Worm (Caenorhabditis elegans): ENCODE results near the gene adh-1.

Gene adh-1

DNA sequence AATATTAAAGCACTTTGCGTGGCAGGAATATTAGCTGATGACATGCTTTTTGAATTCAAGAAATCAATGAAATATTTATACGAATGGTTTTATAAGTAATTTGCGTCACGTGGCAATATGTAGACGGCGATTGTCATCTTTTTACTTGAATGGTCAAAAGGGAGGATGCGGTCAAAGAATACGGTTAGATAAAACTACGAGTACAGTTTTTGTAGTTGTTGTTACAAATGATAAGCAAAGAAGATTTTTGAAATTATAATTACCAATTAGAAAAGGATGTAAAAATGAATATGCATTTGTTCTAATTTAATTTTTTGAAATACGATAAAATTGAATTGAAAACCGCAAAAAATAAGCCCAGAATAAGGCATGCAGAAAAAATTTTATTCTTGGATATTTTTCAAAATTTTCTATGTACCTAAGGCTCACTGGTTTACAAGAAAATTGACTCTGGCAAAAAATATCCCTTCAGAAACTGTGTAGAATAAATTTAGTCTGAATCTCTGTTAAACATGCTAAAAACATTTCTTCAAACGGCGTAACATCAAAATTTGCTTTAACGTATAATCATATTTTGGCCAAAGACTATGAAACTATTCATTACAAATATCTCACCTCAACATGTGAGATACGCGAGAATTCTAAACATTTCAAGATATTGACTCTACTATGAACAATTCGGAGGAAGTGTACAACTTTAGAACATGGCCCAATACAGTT lies 3.3 kb downstream of the adh-1 start, which contains the start of the genes sodh-2 and srx-76:
Gene sodh-2 (minus strand): TSS at position 101 of the 720 bp plus-strand sequence.
Gene srx-76 (plus strand): TSS at position 670 of the 720 bp plus-strand sequence.
- no peak for TF ChIP-seq peb-1 (tag; optimal IDR thresholded peaks at IDR 0.05)
- no peak for TF ChIP-seq nhr-237 (tag; optimal IDR thresholded peaks at IDR 0.05)
- TF ChIP-seq ZK546.5 (tag; optimal IDR thresholded peaks at IDR 0.05), result no peak
- no peak for TF ChIP-seq alr-1 (tag; optimal IDR thresholded peaks at IDR 0.05)
- no peak for TF ChIP-seq mdl-1 (tag; optimal IDR thresholded peaks at IDR 0.05)
- no peak for TF ChIP-seq unc-55 (GFP tag; optimal IDR thresholded peaks at IDR 0.05)
- TF ChIP-seq unc-62 (GFP tag; optimal IDR thresholded peaks at IDR 0.05), result no peak
- TF ChIP-seq unc-39 (tag; optimal IDR thresholded peaks at IDR 0.05), result no peak

DNA sequence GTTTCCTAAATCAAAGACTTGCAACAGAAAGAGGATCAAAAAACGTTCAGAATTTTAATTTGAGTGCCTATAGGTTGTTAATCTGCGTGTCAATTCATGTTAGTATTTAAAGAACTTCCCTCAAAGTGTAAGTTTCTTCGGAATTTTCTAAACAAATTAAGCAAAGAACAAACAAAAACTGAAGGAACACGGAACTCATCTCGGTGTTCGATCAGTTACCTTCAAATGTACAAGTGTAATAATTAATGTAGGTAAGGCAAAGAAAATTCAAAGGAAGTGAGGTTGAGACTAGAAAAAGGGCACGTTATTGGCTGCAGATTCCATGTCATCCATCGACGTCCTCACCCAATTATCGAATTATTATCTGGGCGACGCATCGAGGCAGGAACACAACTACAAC lies 5.9 kb downstream of the adh-1 start, which contains the start of gene K12G11.6:
Gene K12G11.6 (plus strand): TSS at position 357 of the 400 bp plus-strand sequence.
- TF ChIP-seq lin-11 (tag; optimal IDR thresholded peaks at IDR 0.05) (no peak), nhr-23 (tag; optimal IDR thresholded peaks at IDR 0.05) (no peak)

DNA sequence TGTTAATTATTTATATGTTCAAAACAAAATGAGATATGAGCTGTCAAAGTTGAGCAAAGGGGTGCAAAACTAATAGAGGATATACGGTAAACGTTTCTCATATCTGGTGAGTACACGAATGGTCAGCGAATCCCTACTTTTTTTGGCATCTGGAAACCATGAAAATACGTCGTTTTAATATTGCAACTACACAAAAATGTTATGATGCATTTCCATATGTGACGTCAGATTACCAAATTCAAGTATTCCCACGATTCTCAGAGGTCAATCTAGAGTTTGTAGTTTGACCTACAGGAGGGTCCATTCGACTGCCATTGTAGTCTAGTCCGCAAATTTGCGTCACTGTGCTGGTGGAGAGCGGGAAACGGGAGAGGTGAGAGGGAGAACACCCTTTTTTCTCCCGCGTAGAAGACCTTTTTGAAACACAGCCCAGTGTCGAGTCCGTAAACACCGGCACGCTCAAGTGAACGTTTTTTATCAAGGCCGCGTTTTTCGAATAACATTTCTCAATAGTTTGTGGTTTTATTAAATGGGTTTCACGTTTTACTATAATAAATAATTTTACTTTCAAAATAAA lies 8.4 kb downstream of the adh-1 start:
- TF ChIP-seq crh-2 (tag; optimal IDR thresholded peaks at IDR 0.05), result peak; percentile 39
- peak; percentile 54 for TF ChIP-seq gmeb-1 (tag; optimal IDR thresholded peaks at IDR 0.05)
- TF ChIP-seq nhr-237 (tag; optimal IDR thresholded peaks at IDR 0.05), result no peak
- TF ChIP-seq nhr-25 (tag; optimal IDR thresholded peaks at IDR 0.05), result peak; percentile 55
- peak; percentile 44 for TF ChIP-seq fos-1 (tag; optimal IDR thresholded peaks at IDR 0.05)
- TF ChIP-seq nhr-129 (tag; optimal IDR thresholded peaks at IDR 0.05), result peak; percentile 53
- peak; percentile 12 for TF ChIP-seq sma-9 (GFP tag; optimal IDR thresholded peaks at IDR 0.05)
- no peak for TF ChIP-seq sma-9 (tag; optimal IDR thresholded peaks at IDR 0.05)
- TF ChIP-seq nhr-10 (tag; optimal IDR thresholded peaks at IDR 0.05), result no peak
- TF ChIP-seq lsy-2 (tag; optimal IDR thresholded peaks at IDR 0.05), result peak in 1 of 2 experiments; percentile 25
- TF ChIP-seq C34F6.9 (tag; optimal IDR thresholded peaks at IDR 0.05), result peak; percentile 5
- TF ChIP-seq egl-27 (tag; optimal IDR thresholded peaks at IDR 0.05), result no peak
- TF ChIP-seq unc-62 (GFP tag; optimal IDR thresholded peaks at IDR 0.05), result no peak

DNA sequence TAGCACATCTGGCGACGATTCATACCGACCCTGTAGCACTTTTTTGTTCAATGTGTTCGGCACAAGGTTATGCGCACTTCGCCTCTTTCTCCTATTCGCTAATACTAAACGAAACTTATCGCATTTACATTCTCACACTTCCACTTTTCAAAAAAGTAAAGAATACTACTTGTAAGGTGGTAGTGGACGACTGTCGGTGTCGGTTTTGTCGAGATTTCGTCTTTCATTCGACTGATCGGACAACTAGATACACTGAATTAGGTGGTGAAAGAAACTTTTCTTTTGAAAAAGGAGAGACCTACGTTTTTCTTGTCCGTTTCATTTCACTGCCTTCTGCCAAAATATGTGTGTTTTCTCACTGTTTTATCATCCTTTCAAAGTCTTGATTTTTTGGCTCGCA lies 9.6 kb downstream of the adh-1 start:
- TF ChIP-seq elt-3 (tag; optimal IDR thresholded peaks at IDR 0.05) (no peak), skn-1 (tag; optimal IDR thresholded peaks at IDR 0.05) (no peak), fos-1 (tag; optimal IDR thresholded peaks at IDR 0.05) (no peak), peb-1 (tag; optimal IDR thresholded peaks at IDR 0.05) (no peak), ama-1 (optimal IDR thresholded peaks at IDR 0.05) (no peak), nhr-21 (tag; optimal IDR thresholded peaks at IDR 0.05) (no peak), nhr-23 (tag; optimal IDR thresholded peaks at IDR 0.05) (no peak), nhr-6 (tag; optimal IDR thresholded peaks at IDR 0.05) (no peak), snpc-4 (tag; optimal IDR thresholded peaks at IDR 0.05) (no peak), Y55F3AM.14 (GFP tag; optimal IDR thresholded peaks at IDR 0.05) (no peak), nhr-129 (tag; optimal IDR thresholded peaks at IDR 0.05) (no peak), unc-39 (tag; optimal IDR thresholded peaks at IDR 0.05) (no peak), ztf-1 (GFP tag; conservative IDR thresholded peaks at IDR 0.05) (no peak), ztf-11 (tag; optimal IDR thresholded peaks at IDR 0.05) (no peak), zag-1 (tag; optimal IDR thresholded peaks at IDR 0.05) (no peak), mab-5 (tag; optimal IDR thresholded peaks at IDR 0.05) (no peak), lin-13 (GFP tag; optimal IDR thresholded peaks at IDR 0.05) (no peak)

DNA sequence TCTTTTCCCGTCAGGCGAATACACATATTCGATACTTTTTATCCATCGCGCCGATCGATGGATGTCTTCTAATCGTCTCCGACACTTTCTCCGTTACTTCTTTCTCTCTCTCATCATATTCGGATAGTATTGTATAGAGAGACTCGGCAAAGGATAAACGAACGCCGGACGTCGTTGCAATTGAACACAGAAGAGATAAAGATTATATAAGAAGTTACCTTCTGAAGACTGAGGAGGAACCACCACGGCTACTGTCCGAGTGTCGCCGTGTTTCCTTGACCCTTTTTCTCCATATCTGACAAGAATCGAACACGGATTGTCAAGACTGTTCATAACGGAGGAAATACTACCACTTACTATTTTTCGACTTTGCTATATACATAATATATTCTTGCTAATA lies 11.1 kb downstream of the adh-1 start, which contains the start of gene sma-1:
Gene sma-1 (plus strand): TSS at position 301 of the 400 bp plus-strand sequence.
- TF ChIP-seq crh-2 (tag; optimal IDR thresholded peaks at IDR 0.05) (no peak), lin-13 (GFP tag; optimal IDR thresholded peaks at IDR 0.05) (no peak), unc-39 (tag; optimal IDR thresholded peaks at IDR 0.05) (no peak), gmeb-1 (tag; optimal IDR thresholded peaks at IDR 0.05) (no peak), nhr-10 (tag; optimal IDR thresholded peaks at IDR 0.05) (no peak), mab-5 (tag; optimal IDR thresholded peaks at IDR 0.05) (no peak), F13H6.1 (tag; optimal IDR thresholded peaks at IDR 0.05) (no peak), mbf-1 (tag; optimal IDR thresholded peaks at IDR 0.05) (no peak), aly-2 (tag; optimal IDR thresholded peaks at IDR 0.05) (no peak), sem-4 (tag; optimal IDR thresholded peaks at IDR 0.05) (no peak), nhr-129 (tag; optimal IDR thresholded peaks at IDR 0.05) (no peak), blmp-1 (tag; optimal IDR thresholded peaks at IDR 0.05; ENCODE audit: insufficient read depth) (no peak), ztf-1 (GFP tag; conservative IDR thresholded peaks at IDR 0.05) (no peak), elt-3 (tag; optimal IDR thresholded peaks at IDR 0.05) (no peak)

All from whole organism, L2 larva.